Fruit fly (Drosophila melanogaster) whole organism, embryonic: ENCODE data around the gene CG4424.

Source experiments
- CG10147 ChIP-seq: fragments of 200-800 bp; sonication (Bioruptor generic); optimal IDR thresholded peaks from 2 replicates; lab custom pipeline; 2019; ENCODE audit warnings: missing biosample characterization, mild to moderate bottlenecking, missing genetic modification characterization, moderate library complexity
- CG10267 ChIP-seq: fragments of 200-800 bp; sonication (Bioruptor generic); optimal IDR thresholded peaks from 2 replicates; lab custom pipeline; 2018; ENCODE audit warnings: missing biosample characterization, mild to moderate bottlenecking, missing genetic modification characterization, moderate library complexity
- CG10274 ChIP-seq: fragments of 200-800 bp; sonication (Bioruptor generic); optimal IDR thresholded peaks from 3 replicates; lab custom pipeline; 2017; ENCODE audit warnings: missing biosample characterization, mild to moderate bottlenecking, missing genetic modification characterization
- CG11560 ChIP-seq: fragments of 200-800 bp; sonication (Bioruptor generic); IDR thresholded peaks from 3 replicates; pipeline ENCODE4 v1.3.6; 2022; ENCODE audit warnings: missing biosample characterization, missing genetic modification characterization
- CG13424 ChIP-seq: fragments of 200-800 bp; sonication (Bioruptor generic); optimal IDR thresholded peaks from 2 replicates; lab custom pipeline; 2019; ENCODE audit warnings: missing biosample characterization, mild to moderate bottlenecking, missing genetic modification characterization, moderate library complexity
- CG13624 ChIP-seq: fragments of 200-800 bp; sonication (Bioruptor generic); optimal IDR thresholded peaks from 2 replicates; lab custom pipeline; 2016; ENCODE audit warnings: missing biosample characterization, missing genetic modification characterization
- CG18764 ChIP-seq: fragments of 200-800 bp; sonication (Bioruptor generic); optimal IDR thresholded peaks from 3 replicates; lab custom pipeline; 2016; ENCODE audit warnings: missing biosample characterization, missing genetic modification characterization
- CG32767 ChIP-seq: fragments of 200-800 bp; sonication (Bioruptor generic); IDR thresholded peaks from 2 replicates; pipeline ENCODE4 v1.3.6; 2022; ENCODE audit warnings: missing biosample characterization, missing genetic modification characterization
- CG33213 ChIP-seq: fragments of 200-800 bp; sonication (Bioruptor generic); optimal IDR thresholded peaks from 3 replicates; lab custom pipeline; 2016; ENCODE audit warnings: missing biosample characterization, missing genetic modification characterization
- CG7556 ChIP-seq: fragments of 200-800 bp; sonication (Bioruptor generic); optimal IDR thresholded peaks from 2 replicates; lab custom pipeline; 2017; ENCODE audit warnings: missing biosample characterization, mild to moderate bottlenecking, missing genetic modification characterization
- CG8281 ChIP-seq: fragments of 200-800 bp; sonication (Bioruptor generic); optimal IDR thresholded peaks from 2 replicates; lab custom pipeline; 2018; ENCODE audit warnings: missing biosample characterization, mild to moderate bottlenecking, missing genetic modification characterization, moderate library complexity
- CG8478 ChIP-seq: fragments of >200 bp; optimal IDR thresholded peaks from 2 replicates; lab custom pipeline; 2018
- CG8765 ChIP-seq: fragments of 200-800 bp; sonication (Bioruptor generic); IDR thresholded peaks from 2 replicates; pipeline ENCODE4 v1.3.6; 2022; ENCODE audit warnings: missing biosample characterization, missing genetic modification characterization
- CHES-1-like ChIP-seq: fragments of 200-800 bp; sonication (Bioruptor generic); optimal IDR thresholded peaks from 2 replicates; lab custom pipeline; 2016; ENCODE audit warnings: missing biosample characterization, missing genetic modification characterization
- Dfd ChIP-seq, 2 experiments: fragments of >200 bp; optimal IDR thresholded peaks; 2 replicates each; lab custom pipeline; 2017; ENCODE audit warnings: missing biosample characterization in 2 of 2, missing genetic modification characterization in 2 of 2
- Dref ChIP-seq: fragments of 200-800 bp; sonication (Bioruptor generic); IDR thresholded peaks from 2 replicates; pipeline ENCODE4 v1.3.6; 2022; ENCODE audit warnings: missing biosample characterization, missing genetic modification characterization
- Fer2 ChIP-seq: fragments of 200-800 bp; sonication (Bioruptor generic); optimal IDR thresholded peaks from 2 replicates; lab custom pipeline; 2018; ENCODE audit warnings: missing biosample characterization, mild to moderate bottlenecking, missing genetic modification characterization, moderate library complexity
- MBD-R2 ChIP-seq: fragments of 200-800 bp; sonication (Bioruptor generic); IDR thresholded peaks from 2 replicates; pipeline ENCODE4 v1.3.6; 2022; ENCODE audit warnings: missing biosample characterization, missing genetic modification characterization
- Med ChIP-seq: fragments of 200-800 bp; sonication (Bioruptor generic); peaks from one replicate; lab custom pipeline; 2016; ENCODE audit warnings: missing biosample characterization, missing genetic modification characterization, mild to moderate bottlenecking, inconsistent platforms, moderate library complexity
- Mrtf ChIP-seq: fragments of 200-800 bp; sonication (Bioruptor generic); IDR thresholded peaks from 3 replicates; pipeline ENCODE4 v1.3.6; 2022; ENCODE audit warnings: missing biosample characterization, missing genetic modification characterization
- NC2α ChIP-seq: fragments of 200-800 bp; sonication (Bioruptor generic); optimal IDR thresholded peaks from 2 replicates; lab custom pipeline; 2016; ENCODE audit warnings: missing biosample characterization, missing genetic modification characterization
- Stat92E ChIP-seq, 3 experiments: fragments of >200 bp in 2 of 3; fragments of 200-800 bp in 1 of 3; sonication (Bioruptor generic) in 1 of 3; optimal IDR thresholded peaks; 2 replicates each; lab custom pipeline; 2017 to 2019; ENCODE audit warnings: missing biosample characterization in 3 of 3, missing genetic modification characterization in 3 of 3, mild to moderate bottlenecking in 1 of 3, moderate library complexity in 1 of 3
- TFAM ChIP-seq: fragments of 200-800 bp; sonication (Bioruptor generic); optimal IDR thresholded peaks from 2 replicates; lab custom pipeline; 2017; ENCODE audit warnings: missing biosample characterization, missing genetic modification characterization, inconsistent platforms
- Trl ChIP-seq, 3 experiments: fragments of >200 bp in 2 of 3; fragments of 200-800 bp in 1 of 3; sonication (Bioruptor generic) in 1 of 3; optimal IDR thresholded peaks; 2 replicates in 1 of 3; 3 replicates in 2 of 3; lab custom pipeline; 2016 to 2017; ENCODE audit warnings: missing biosample characterization in 1 of 3, missing genetic modification characterization in 1 of 3
- ash1 ChIP-seq: fragments of 200-800 bp; sonication (Bioruptor generic); optimal IDR thresholded peaks from 2 replicates; lab custom pipeline; 2018; ENCODE audit warnings: missing biosample characterization, mild to moderate bottlenecking, missing genetic modification characterization
- chif ChIP-seq, 2 experiments: fragments of 200-800 bp; sonication (Bioruptor generic); optimal IDR thresholded peaks; 3 replicates each; lab custom pipeline; 2016; ENCODE audit warnings: missing biosample characterization in 2 of 2, missing genetic modification characterization in 2 of 2
- crp ChIP-seq, 2 experiments: fragments of 200-800 bp; sonication (Bioruptor generic); optimal IDR thresholded peaks; 2 replicates in 1 of 2; 3 replicates in 1 of 2; lab custom pipeline; 2017; ENCODE audit warnings: missing biosample characterization in 2 of 2, missing genetic modification characterization in 2 of 2, mild to moderate bottlenecking in 1 of 2, moderate library complexity in 1 of 2
- dati ChIP-seq: fragments of 200-800 bp; sonication (Bioruptor generic); IDR thresholded peaks from 2 replicates; pipeline ENCODE4 v1.3.6; 2022; ENCODE audit warnings: missing biosample characterization, missing genetic modification characterization
- dysf ChIP-seq: fragments of 200-800 bp; sonication (Bioruptor generic); IDR thresholded peaks from 3 replicates; pipeline ENCODE4 v1.3.6; 2022; ENCODE audit warnings: missing biosample characterization, missing genetic modification characterization
- en ChIP-seq: fragments of 200-800 bp; sonication (Bioruptor generic); optimal IDR thresholded peaks from 2 replicates; lab custom pipeline; 2016; ENCODE audit warnings: missing biosample characterization, missing genetic modification characterization
- eyg ChIP-seq: fragments of 200-800 bp; sonication (Bioruptor generic); optimal IDR thresholded peaks from 3 replicates; lab custom pipeline; 2016; ENCODE audit warnings: missing biosample characterization, missing genetic modification characterization
- gce ChIP-seq: fragments of 200-800 bp; sonication (Bioruptor generic); IDR thresholded peaks from 3 replicates; pipeline ENCODE4 v1.3.6; 2022; ENCODE audit warnings: missing biosample characterization, missing genetic modification characterization
- gro ChIP-seq: fragments of 200-800 bp; sonication (Bioruptor generic); optimal IDR thresholded peaks from 2 replicates; lab custom pipeline; 2016; ENCODE audit warnings: missing biosample characterization, missing genetic modification characterization
- ham ChIP-seq: fragments of 200-800 bp; sonication (Bioruptor generic); IDR thresholded peaks from 2 replicates; pipeline ENCODE4 v1.3.6; 2022; ENCODE audit warnings: missing biosample characterization, missing genetic modification characterization
- hbn ChIP-seq: fragments of 200-800 bp; sonication (Bioruptor generic); IDR thresholded peaks from 2 replicates; pipeline ENCODE4 v1.3.6; 2022; ENCODE audit warnings: missing biosample characterization, missing genetic modification characterization; ENCODE audit not compliant: partially characterized antibody
- kah ChIP-seq: fragments of 200-800 bp; sonication (Bioruptor generic); optimal IDR thresholded peaks from 2 replicates; lab custom pipeline; 2018; ENCODE audit warnings: missing biosample characterization, mild to moderate bottlenecking, missing genetic modification characterization
- kay ChIP-seq: fragments of 200-800 bp; sonication (Bioruptor generic); optimal IDR thresholded peaks from 2 replicates; lab custom pipeline; 2016; ENCODE audit warnings: missing biosample characterization, missing genetic modification characterization
- kni ChIP-seq: fragments of 200-800 bp; sonication (Bioruptor generic); optimal IDR thresholded peaks from 3 replicates; lab custom pipeline; 2017; ENCODE audit warnings: mild to moderate bottlenecking, missing biosample characterization, missing genetic modification reagents, missing genetic modification characterization
- mirr ChIP-seq: fragments of 200-800 bp; sonication (Bioruptor generic); optimal IDR thresholded peaks from 3 replicates; lab custom pipeline; 2018; ENCODE audit warnings: missing biosample characterization, mild to moderate bottlenecking, missing genetic modification characterization
- nom ChIP-seq: fragments of 200-800 bp; sonication (Bioruptor generic); optimal IDR thresholded peaks from 2 replicates; lab custom pipeline; 2017; ENCODE audit warnings: missing biosample characterization, missing genetic modification characterization, mild to moderate bottlenecking, moderate library complexity, missing genetic modification reagents
- pita ChIP-seq: fragments of 200-800 bp; sonication (Bioruptor generic); optimal IDR thresholded peaks from 2 replicates; lab custom pipeline; 2017; ENCODE audit warnings: missing biosample characterization, mild to moderate bottlenecking, missing genetic modification characterization
- sens-2 ChIP-seq: fragments of 200-800 bp; sonication (Bioruptor generic); IDR thresholded peaks from 2 replicates; pipeline ENCODE4 v1.3.6; 2022; ENCODE audit warnings: missing biosample characterization, missing genetic modification characterization
- sim ChIP-seq: fragments of 200-800 bp; sonication (Bioruptor generic); IDR thresholded peaks from 2 replicates; pipeline ENCODE4 v1.3.6; 2022; ENCODE audit warnings: missing biosample characterization, missing genetic modification characterization
- sna ChIP-seq: fragments of 200-800 bp; sonication (Bioruptor generic); IDR thresholded peaks from 2 replicates; pipeline ENCODE4 v1.3.6; 2022; ENCODE audit warnings: missing biosample characterization, missing genetic modification characterization; ENCODE audit not compliant: partially characterized antibody
- sug ChIP-seq: fragments of 200-800 bp; optimal IDR thresholded peaks from 2 replicates; lab custom pipeline; 2019; ENCODE audit warnings: missing biosample characterization, mild to moderate bottlenecking, missing genetic modification characterization, moderate library complexity
- tna ChIP-seq: fragments of 200-800 bp; sonication (Bioruptor generic); IDR thresholded peaks from 2 replicates; pipeline ENCODE4 v1.3.6; 2022; ENCODE audit warnings: missing biosample characterization, missing genetic modification characterization; ENCODE audit not compliant: partially characterized antibody
- vfl ChIP-seq: fragments of 200-800 bp; sonication (Bioruptor generic); optimal IDR thresholded peaks from 2 replicates; lab custom pipeline; 2016; ENCODE audit warnings: missing biosample characterization, missing genetic modification characterization
- vnd ChIP-seq: fragments of 200-800 bp; sonication (Bioruptor generic); IDR thresholded peaks from 3 replicates; pipeline ENCODE4 v1.3.6; 2022; ENCODE audit warnings: missing biosample characterization, missing genetic modification characterization; ENCODE audit not compliant: partially characterized antibody
- wek ChIP-seq: fragments of 200-800 bp; sonication (Bioruptor generic); optimal IDR thresholded peaks from 3 replicates; lab custom pipeline; 2018; ENCODE audit warnings: missing biosample characterization, mild to moderate bottlenecking, missing genetic modification characterization, moderate library complexity
- zf30C ChIP-seq: fragments of 200-800 bp; sonication (Bioruptor generic); optimal IDR thresholded peaks from 3 replicates; lab custom pipeline; 2018; ENCODE audit warnings: missing biosample characterization, mild to moderate bottlenecking, missing genetic modification characterization
- zfh2 ChIP-seq: fragments of 200-800 bp; sonication (Bioruptor generic); optimal IDR thresholded peaks from 2 replicates; lab custom pipeline; 2016; ENCODE audit warnings: missing biosample characterization, missing genetic modification characterization

CG4424 gene

dm6 chr3R:19998418-19998817 is 29.4 kb downstream of the CG4424 start:
- TF ChIP-seq CG10147 (GFP tag; lab: Kevin White, UChicago), result peak; percentile 52
- peak; percentile 74 for TF ChIP-seq CG10267
- no peak for TF ChIP-seq dati
- TF ChIP-seq wek (GFP tag; lab: Kevin White, UChicago), result peak; percentile 62
- TF ChIP-seq gce (GFP tag; lab: Robert Waterston, UW), result 0 out of 3 replicates have a peak, but pooled peaks have one; percentile 46
- peak; percentile 9 for TF ChIP-seq TFAM (GFP tag; lab: Kevin White, UChicago)
- no peak for TF ChIP-seq pita (GFP tag; lab: Kevin White, UChicago)
- TF ChIP-seq Dfd (GFP tag; optimal IDR thresholded peaks at IDR 0.05; lab: Kevin White, UChicago), result no peak
- TF ChIP-seq ash1 (GFP tag; lab: Kevin White, UChicago), result no peak
- TF ChIP-seq CG8765 (GFP tag; lab: Robert Waterston, UW), result peak; percentile 66; the same call in 1 of the 2 replicates
- TF ChIP-seq vfl (GFP tag; lab: Kevin White, UChicago), result no peak
- peak; percentile 46; the same call in 1 of the 2 replicates for TF ChIP-seq sens-2 (GFP tag; lab: Robert Waterston, UW)
- TF ChIP-seq CG13424 (tag; lab: Kevin White, UChicago), result peak; percentile 74
- TF ChIP-seq CG13624 (GFP tag; lab: Kevin White, UChicago), result peak; percentile 29
- TF ChIP-seq CG33213 (GFP tag; lab: Kevin White, UChicago), result peak; percentile 43
- TF ChIP-seq Mrtf (GFP tag; lab: Robert Waterston, UW), result peak; percentile 74
- peak; percentile 38 for TF ChIP-seq en
- TF ChIP-seq ham (GFP tag; lab: Robert Waterston, UW), result no peak
- TF ChIP-seq Med (GFP tag; lab: Kevin White, UChicago), result peak; percentile 90
- TF ChIP-seq CG10274 (GFP tag; lab: Kevin White, UChicago), result peak; percentile 4
- no peak for TF ChIP-seq gro (GFP tag; lab: Kevin White, UChicago)
- TF ChIP-seq dysf, result peak; percentile 72
- peak; percentile 1 for TF ChIP-seq sug (tag; lab: Kevin White, UChicago)
- peak; percentile 8 for TF ChIP-seq Fer2 (tag; lab: Kevin White, UChicago)
- peak; percentile 70 for TF ChIP-seq CG7556 (GFP tag; lab: Kevin White, UChicago)
- peak; percentile 49 for TF ChIP-seq NC2α (GFP tag; lab: Kevin White, UChicago)
- TF ChIP-seq eyg, result no peak
- no peak for TF ChIP-seq sim (GFP tag; lab: Robert Waterston, UW)
- no peak for TF ChIP-seq zfh2 (GFP tag; lab: Kevin White, UChicago)
- TF ChIP-seq CG32767 (GFP tag; lab: Robert Waterston, UW), result 0 out of 2 replicates have a peak, but pooled peaks have one; percentile 46
- TF ChIP-seq zf30C, result no peak
- TF ChIP-seq mirr (GFP tag; lab: Kevin White, UChicago), result no peak
- no peak for TF ChIP-seq CG8478 (lab: Kevin White, UChicago)
- peak; percentile 22 for TF ChIP-seq kay (GFP tag; lab: Kevin White, UChicago)
- TF ChIP-seq kah (GFP tag; lab: Kevin White, UChicago), result peak; percentile 22
- TF ChIP-seq hbn (GFP tag; lab: Robert Waterston, UW), result no peak
- peak; percentile 22 for TF ChIP-seq CG8281 (tag; lab: Kevin White, UChicago)
- TF ChIP-seq CG18764 (GFP tag; lab: Kevin White, UChicago), result peak; percentile 56
- TF ChIP-seq kni (GFP tag; lab: Kevin White, UChicago), result peak; percentile 12
- no peak for TF ChIP-seq nom
- no peak for TF ChIP-seq CG11560 (tag; lab: Robert Waterston, UW)
- TF ChIP-seq chif (GFP tag; optimal IDR thresholded peaks at IDR 0.05; lab: Kevin White, UChicago), result peak; percentile 82 to 87
- TF ChIP-seq Stat92E (GFP tag; optimal IDR thresholded peaks at IDR 0.05; lab: Kevin White, UChicago), result no peak
- TF ChIP-seq MBD-R2 (GFP tag; lab: Robert Waterston, UW), result no peak
- TF ChIP-seq crp (GFP tag; optimal IDR thresholded peaks at IDR 0.05; lab: Kevin White, UChicago), result no peak
- TF ChIP-seq CHES-1-like, result peak; percentile 71
- TF ChIP-seq tna (GFP tag; lab: Robert Waterston, UW), result no peak
- no peak for TF ChIP-seq sna (GFP tag; lab: Robert Waterston, UW)
- TF ChIP-seq vnd (GFP tag; lab: Robert Waterston, UW), result no peak
- TF ChIP-seq Trl (optimal IDR thresholded peaks at IDR 0.05; lab: Kevin White, UChicago), result no peak
- peak; percentile 68 for TF ChIP-seq Trl (GFP tag; optimal IDR thresholded peaks at IDR 0.05; lab: Kevin White, UChicago)
- TF ChIP-seq Dref (GFP tag; lab: Robert Waterston, UW), result no peak
